Fruit fly (Drosophila melanogaster): ENCODE measurements around the gene Noc3.

The Noc3 gene

dm6 chr3R:7200670-7201069 is 46.1 kb downstream of the Noc3 start, which contains the start of gene CG14609:
Gene CG14609 (plus strand): TSS chr3R:7200970.
- TF ChIP-seq GATAd (GFP tag; optimal IDR thresholded peaks at IDR 0.05) (no peak), woc (GFP tag; optimal IDR thresholded peaks at IDR 0.05) (no peak), br (GFP tag; optimal IDR thresholded peaks at IDR 0.05) (no peak), foxo (GFP tag; optimal IDR thresholded peaks at IDR 0.05) (no peak), OdsH (GFP tag; optimal IDR thresholded peaks at IDR 0.05) (no peak), dmrt93B (GFP tag; optimal IDR thresholded peaks at IDR 0.05) (no peak), pan (optimal IDR thresholded peaks at IDR 0.05) (no peak), CG32264 (GFP tag; optimal IDR thresholded peaks at IDR 0.05) (no peak), ey (GFP tag; optimal IDR thresholded peaks at IDR 0.05) (no peak), Rel (GFP tag; optimal IDR thresholded peaks at IDR 0.05) (no peak), Rel (tag; optimal IDR thresholded peaks at IDR 0.05) (no peak), Dfd (GFP tag; optimal IDR thresholded peaks at IDR 0.05) (no peak), Hr78 (GFP tag; optimal IDR thresholded peaks at IDR 0.05) (no peak), lola (GFP tag; optimal IDR thresholded peaks at IDR 0.05) (no peak), Sp1 (GFP tag; optimal IDR thresholded peaks at IDR 0.05) (no peak), Vsx2 (GFP tag; optimal IDR thresholded peaks at IDR 0.05; ENCODE audit: partially characterized antibody) (no peak), Myc (optimal IDR thresholded peaks at IDR 0.05) (no peak), Mio (GFP tag; optimal IDR thresholded peaks at IDR 0.05) (no peak)

- no peak for TF ChIP-seq Hr78 (GFP tag; optimal IDR thresholded peaks at IDR 0.05)
- TF ChIP-seq Dfd (GFP tag; optimal IDR thresholded peaks at IDR 0.05), result no peak
- TF ChIP-seq brk (GFP tag; optimal IDR thresholded peaks at IDR 0.05), result no peak
- peak; percentile 76 for TF ChIP-seq N (GFP tag; optimal IDR thresholded peaks at IDR 0.05)
- TF ChIP-seq Myc (optimal IDR thresholded peaks at IDR 0.05), result peak; percentile 90
- no peak for TF ChIP-seq OdsH (GFP tag; optimal IDR thresholded peaks at IDR 0.05)
- TF ChIP-seq Dif (GFP tag; optimal IDR thresholded peaks at IDR 0.05; ENCODE audit: partially characterized antibody), result peak; percentile 54
- TF ChIP-seq sage (GFP tag; optimal IDR thresholded peaks at IDR 0.05), result no peak
- TF ChIP-seq Rel (GFP tag; optimal IDR thresholded peaks at IDR 0.05), result no peak
- no peak for TF ChIP-seq Rel (tag; optimal IDR thresholded peaks at IDR 0.05)
- no peak for TF ChIP-seq tai (GFP tag; optimal IDR thresholded peaks at IDR 0.05)
- no peak for TF ChIP-seq br (GFP tag; optimal IDR thresholded peaks at IDR 0.05)
- TF ChIP-seq usp (GFP tag; optimal IDR thresholded peaks at IDR 0.05), result no peak
- peak in 1 of 2 experiments; percentile 31 for TF ChIP-seq dl (GFP tag; optimal IDR thresholded peaks at IDR 0.05; ENCODE audit: insufficient read depth in 1 of 2, partially characterized antibody in 2 of 2)
- TF ChIP-seq Vsx2 (GFP tag; optimal IDR thresholded peaks at IDR 0.05; ENCODE audit: partially characterized antibody), result peak; percentile 81
- no peak for TF ChIP-seq Hnf4 (GFP tag; optimal IDR thresholded peaks at IDR 0.05)
- TF ChIP-seq lola (GFP tag; optimal IDR thresholded peaks at IDR 0.05), result peak; percentile 7
These were observed 46.9 kb downstream of the Noc3 start for dm6 chr3R:7199849-7200248.
